Comparison of ENCODE assay signal across 3 fruit fly cellular contexts in genomic region chr3L:2541361-2541760, dm6.
TF ChIP-seq lines count a peak whose summit lies in the region.

No protein-coding gene starts in this region.

- TF ChIP-seq CTCF in whole organism, embryonic (GFP tag; optimal IDR thresholded peaks at IDR 0.05; lab: Kevin White, UChicago), result no peak

TF ChIP-seq in whole organism, embryonic, 481 proteins besides CTCF, POLR2A, EP300 and RAD21:
- TF ChIP-seq eve (GFP tag; optimal IDR thresholded peaks at IDR 0.05; lab: Kevin White, UChicago) (no peak), oc (tag; optimal IDR thresholded peaks at IDR 0.05; lab: Kevin White, UChicago) (no peak), rib (GFP tag; IDR thresholded peaks at IDR 0.05; lab: Robert Waterston, UW) (no peak), CG16815 (GFP tag; optimal IDR thresholded peaks at IDR 0.05; lab: Kevin White, UChicago) (no peak), CG17359 (tag; optimal IDR thresholded peaks at IDR 0.05; lab: Kevin White, UChicago) (no peak), CG17802 (tag; optimal IDR thresholded peaks at IDR 0.05; lab: Kevin White, UChicago) (no peak), Hand (GFP tag; optimal IDR thresholded peaks at IDR 0.05; lab: Kevin White, UChicago) (no peak), NC2α (GFP tag; optimal IDR thresholded peaks at IDR 0.05; lab: Kevin White, UChicago) (no peak), CG8359 (GFP tag; optimal IDR thresholded peaks at IDR 0.05; lab: Kevin White, UChicago; ENCODE audit: borderline replicate concordance) (peak; percentile 6), gem (tag; optimal IDR thresholded peaks at IDR 0.05; lab: Kevin White, UChicago) (peak; percentile 5), stc (GFP tag; IDR thresholded peaks at IDR 0.05; lab: Robert Waterston, UW) (0 out of 2 replicates have a peak, but pooled peaks have one; percentile 14), CG10543 (GFP tag; optimal IDR thresholded peaks at IDR 0.05; lab: Kevin White, UChicago) (no peak), Hsf (GFP tag; optimal IDR thresholded peaks at IDR 0.05; lab: Kevin White, UChicago) (no peak), CG17912 (GFP tag; optimal IDR thresholded peaks at IDR 0.05; lab: Kevin White, UChicago) (no peak), zf30C (GFP tag; optimal IDR thresholded peaks at IDR 0.05; lab: Kevin White, UChicago) (no peak), CG5180 (GFP tag; optimal IDR thresholded peaks at IDR 0.05; lab: Kevin White, UChicago) (no peak), CG8388 (GFP tag; optimal IDR thresholded peaks at IDR 0.05; lab: Kevin White, UChicago) (no peak), CG10979 (tag; optimal IDR thresholded peaks at IDR 0.05; lab: Kevin White, UChicago) (peak; percentile 7), fd96Cb (tag; optimal IDR thresholded peaks at IDR 0.05; lab: Kevin White, UChicago) (no peak), CG6654 (GFP tag; optimal IDR thresholded peaks at IDR 0.05; lab: Kevin White, UChicago) (no peak), Usf (GFP tag; optimal IDR thresholded peaks at IDR 0.05; lab: Kevin White, UChicago) (no peak), Med (GFP tag; lab: Kevin White, UChicago) (no peak), phol (tag; optimal IDR thresholded peaks at IDR 0.05; lab: Kevin White, UChicago) (peak; percentile 9), CG15011 (GFP tag; optimal IDR thresholded peaks at IDR 0.05; lab: Kevin White, UChicago) (no peak), CG11504 (tag; optimal IDR thresholded peaks at IDR 0.05; lab: Kevin White, UChicago) (peak; percentile 24)
TF ChIP-seq in whole organism, embryonic: peak in this region for 6.

TF ChIP-seq in whole organism, prepupa, 60 proteins besides CTCF, POLR2A, EP300 and RAD21 (continues in another document):
- TF ChIP-seq CG7368 (GFP tag; optimal IDR thresholded peaks at IDR 0.05; lab: Kevin White, UChicago) (no peak), CG11902 (GFP tag; optimal IDR thresholded peaks at IDR 0.05; lab: Kevin White, UChicago) (no peak), CG6808 (GFP tag; optimal IDR thresholded peaks at IDR 0.05; lab: Kevin White, UChicago) (no peak), Smox (GFP tag; optimal IDR thresholded peaks at IDR 0.05; lab: Kevin White, UChicago) (no peak), CG10669 (GFP tag; optimal IDR thresholded peaks at IDR 0.05; lab: Kevin White, UChicago) (no peak), OdsH (GFP tag; optimal IDR thresholded peaks at IDR 0.05; lab: Kevin White, UChicago) (peak; percentile 11), CG8632 (GFP tag; optimal IDR thresholded peaks at IDR 0.05; lab: Kevin White, UChicago) (no peak), eg (GFP tag; IDR thresholded peaks at IDR 0.05; lab: Robert Waterston, UW) (peak; percentile 33; the same call in 2 of the 3 replicates), achi (GFP tag; optimal IDR thresholded peaks at IDR 0.05; lab: Kevin White, UChicago) (peak; percentile 16), fd85E (GFP tag; optimal IDR thresholded peaks at IDR 0.05; lab: Kevin White, UChicago) (no peak), CG3032 (tag; optimal IDR thresholded peaks at IDR 0.05; lab: Kevin White, UChicago) (no peak), ss (GFP tag; optimal IDR thresholded peaks at IDR 0.05; lab: Kevin White, UChicago) (no peak), Sox15 (GFP tag; optimal IDR thresholded peaks at IDR 0.05; lab: Kevin White, UChicago) (no peak), Hr4 (GFP tag; optimal IDR thresholded peaks at IDR 0.05; lab: Kevin White, UChicago) (peak; percentile 50), Met (GFP tag; optimal IDR thresholded peaks at IDR 0.05; lab: Kevin White, UChicago) (no peak), Lpt (GFP tag; optimal IDR thresholded peaks at IDR 0.05; lab: Kevin White, UChicago) (peak; percentile 1), Gug (GFP tag; IDR thresholded peaks at IDR 0.05; lab: Robert Waterston, UW) (no peak), CG3919 (GFP tag; optimal IDR thresholded peaks at IDR 0.05; lab: Kevin White, UChicago) (no peak), Sox14 (GFP tag; optimal IDR thresholded peaks at IDR 0.05; lab: Kevin White, UChicago) (no peak), dsx (GFP tag; optimal IDR thresholded peaks at IDR 0.05; lab: Kevin White, UChicago; ENCODE audit: poor library complexity, severe bottlenecking) (no peak), svp (GFP tag; lab: Kevin White, UChicago) (no peak), CG31627 (GFP tag; optimal IDR thresholded peaks at IDR 0.05; lab: Kevin White, UChicago) (no peak), CG6792 (GFP tag; optimal IDR thresholded peaks at IDR 0.05; lab: Kevin White, UChicago) (no peak), acj6 (GFP tag; optimal IDR thresholded peaks at IDR 0.05; lab: Kevin White, UChicago) (no peak), CG1621 (tag; optimal IDR thresholded peaks at IDR 0.05; lab: Kevin White, UChicago) (no peak), CG4318 (GFP tag; optimal IDR thresholded peaks at IDR 0.05; lab: Kevin White, UChicago) (peak; percentile 46), Eip78C (GFP tag; lab: Kevin White, UChicago) (peak; percentile 72), CG9139 (GFP tag; optimal IDR thresholded peaks at IDR 0.05; lab: Kevin White, UChicago) (no peak), Hr39 (GFP tag; optimal IDR thresholded peaks at IDR 0.05; lab: Kevin White, UChicago) (no peak), CG32006 (GFP tag; optimal IDR thresholded peaks at IDR 0.05; lab: Kevin White, UChicago) (peak; percentile 65), CG15336 (GFP tag; IDR thresholded peaks at IDR 0.05; lab: Robert Waterston, UW) (peak; percentile 58; the same call in 1 of the 2 replicates), Hr38 (GFP tag; optimal IDR thresholded peaks at IDR 0.05; lab: Kevin White, UChicago) (no peak), cyc (GFP tag; optimal IDR thresholded peaks at IDR 0.05; lab: Kevin White, UChicago) (no peak), topi (GFP tag; optimal IDR thresholded peaks at IDR 0.05; lab: Kevin White, UChicago) (no peak), dac (GFP tag; optimal IDR thresholded peaks at IDR 0.05; lab: Kevin White, UChicago) (no peak), CG11294 (GFP tag; IDR thresholded peaks at IDR 0.05; lab: Robert Waterston, UW) (no peak), Eip93F (GFP tag; optimal IDR thresholded peaks at IDR 0.05; lab: Kevin White, UChicago) (no peak)

TF ChIP-seq in whole organism, pupa, 21 proteins besides CTCF, POLR2A, EP300 and RAD21:
- TF ChIP-seq EcR (GFP tag; optimal IDR thresholded peaks at IDR 0.05; lab: Kevin White, UChicago), result no peak
- peak; percentile 7; the same call in 1 of the 2 replicates for TF ChIP-seq Ets98B (GFP tag; IDR thresholded peaks at IDR 0.05; lab: Robert Waterston, UW)
- TF ChIP-seq Pif1A (GFP tag; optimal IDR thresholded peaks at IDR 0.05; lab: Kevin White, UChicago), result no peak
- no peak for TF ChIP-seq D1 (tag; optimal IDR thresholded peaks at IDR 0.05; lab: Kevin White, UChicago)
- TF ChIP-seq CG13204 (GFP tag; optimal IDR thresholded peaks at IDR 0.05; lab: Kevin White, UChicago), result no peak
- TF ChIP-seq CG14655 (GFP tag; optimal IDR thresholded peaks at IDR 0.05; lab: Kevin White, UChicago), result peak; percentile 37
- peak; percentile 37; the same call in 1 of the 3 replicates for TF ChIP-seq CG4496 (GFP tag; IDR thresholded peaks at IDR 0.05; lab: Robert Waterston, UW)
- TF ChIP-seq CG34367 (tag; optimal IDR thresholded peaks at IDR 0.05; lab: Kevin White, UChicago), result no peak
- no peak for TF ChIP-seq rn (GFP tag; IDR thresholded peaks at IDR 0.05; lab: Robert Waterston, UW)
- no peak for TF ChIP-seq CG9948 (tag; optimal IDR thresholded peaks at IDR 0.05; lab: Kevin White, UChicago)
- no peak for TF ChIP-seq CG17806 (tag; optimal IDR thresholded peaks at IDR 0.05; lab: Kevin White, UChicago)
- TF ChIP-seq Snoo (tag; optimal IDR thresholded peaks at IDR 0.05; lab: Kevin White, UChicago), result no peak
- no peak for TF ChIP-seq CG32121 (GFP tag; IDR thresholded peaks at IDR 0.05; lab: Robert Waterston, UW)
- no peak for TF ChIP-seq fd96Ca (GFP tag; IDR thresholded peaks at IDR 0.05; lab: Robert Waterston, UW)
- TF ChIP-seq CG12605 (GFP tag; IDR thresholded peaks at IDR 0.05; lab: Robert Waterston, UW), result no peak
- no peak for TF ChIP-seq gl (tag; optimal IDR thresholded peaks at IDR 0.05; lab: Kevin White, UChicago)
- TF ChIP-seq CG15710 (tag; optimal IDR thresholded peaks at IDR 0.05; lab: Kevin White, UChicago), result no peak
- TF ChIP-seq Pif1B (GFP tag; optimal IDR thresholded peaks at IDR 0.05; lab: Kevin White, UChicago), result no peak
- TF ChIP-seq CG10348 (GFP tag; IDR thresholded peaks at IDR 0.05; lab: Robert Waterston, UW), result no peak
- TF ChIP-seq CG8301 (tag; optimal IDR thresholded peaks at IDR 0.05; lab: Kevin White, UChicago), result peak; percentile 6
- no peak for TF ChIP-seq CG8159 (tag; optimal IDR thresholded peaks at IDR 0.05; lab: Kevin White, UChicago)

Comparison
In these comparisons a context has a peak if more than half of its experiments do, and no peak if none do; other contexts are left out.
1. Of the 7 proteins assayed by ChIP-seq in both whole organism, embryonic and whole organism, prepupa: peak only in whole organism, embryonic: none; only in whole organism, prepupa: Lpt; in both: none; in neither: 6.